Fruit fly (Drosophila melanogaster) whole organism, prepupa: Measurements from ENCODE around the gene bys.

ENCODE experiments used
- CG10631 ChIP-seq: fragments of 200-800 bp; sonication (Bioruptor generic); optimal IDR thresholded peaks from 2 replicates; lab custom pipeline; 2016; ENCODE audit warnings: missing biosample characterization, missing genetic modification characterization
- CG1621 ChIP-seq: fragments of 200-800 bp; sonication (Bioruptor generic); optimal IDR thresholded peaks from 3 replicates; lab custom pipeline; 2018; ENCODE audit warnings: missing biosample characterization, mild to moderate bottlenecking, missing genetic modification characterization
- CG16779 ChIP-seq: fragments of 200-800 bp; sonication (Bioruptor generic); optimal IDR thresholded peaks from 3 replicates; lab custom pipeline; 2017; ENCODE audit warnings: missing biosample characterization, mild to moderate bottlenecking, missing genetic modification characterization
- CG3032 ChIP-seq: fragments of 200-800 bp; optimal IDR thresholded peaks from 2 replicates; lab custom pipeline; 2019; ENCODE audit warnings: missing biosample characterization, mild to moderate bottlenecking, missing genetic modification characterization, moderate library complexity
- CG31627 ChIP-seq: fragments of 200-800 bp; sonication (Bioruptor generic); optimal IDR thresholded peaks from 3 replicates; lab custom pipeline; 2016; ENCODE audit warnings: missing biosample characterization, missing genetic modification characterization
- CG34406 ChIP-seq: fragments of 200-800 bp; sonication (Bioruptor generic); optimal IDR thresholded peaks from 3 replicates; lab custom pipeline; 2016; ENCODE audit warnings: missing biosample characterization, missing genetic modification characterization
- CG4318 ChIP-seq: fragments of 200-800 bp; sonication (Bioruptor generic); optimal IDR thresholded peaks from 3 replicates; lab custom pipeline; 2017; ENCODE audit warnings: missing biosample characterization, mild to moderate bottlenecking, missing genetic modification characterization
- CG6163 ChIP-seq: fragments of 200-800 bp; sonication (Bioruptor generic); IDR thresholded peaks from 3 replicates; pipeline ENCODE4 v1.3.6; 2022; ENCODE audit warnings: missing biosample characterization, missing genetic modification characterization
- CG6276 ChIP-seq: fragments of 200-800 bp; sonication (Bioruptor generic); optimal IDR thresholded peaks from 2 replicates; lab custom pipeline; 2017; ENCODE audit warnings: missing biosample characterization, mild to moderate bottlenecking, missing genetic modification characterization
- CG6792 ChIP-seq: fragments of 200-800 bp; sonication (Bioruptor generic); optimal IDR thresholded peaks from 3 replicates; lab custom pipeline; 2016; ENCODE audit warnings: missing biosample characterization, missing genetic modification characterization
- CG6808 ChIP-seq: fragments of 200-800 bp; sonication (Bioruptor generic); optimal IDR thresholded peaks from 3 replicates; lab custom pipeline; 2017; ENCODE audit warnings: missing biosample characterization, missing genetic modification characterization, mild to moderate bottlenecking, moderate library complexity, missing genetic modification reagents
- CG8119 ChIP-seq: fragments of 200-800 bp; sonication (Bioruptor generic); IDR thresholded peaks from 3 replicates; pipeline ENCODE4 v1.3.6; 2022; ENCODE audit warnings: missing biosample characterization, missing genetic modification characterization
- CG8632 ChIP-seq: fragments of 200-800 bp; sonication (Bioruptor generic); optimal IDR thresholded peaks from 3 replicates; lab custom pipeline; 2016; ENCODE audit warnings: missing biosample characterization, missing genetic modification characterization
- Eip75B ChIP-seq: fragments of 200-800 bp; sonication (Bioruptor generic); optimal IDR thresholded peaks from 3 replicates; lab custom pipeline; 2016; ENCODE audit warnings: missing biosample characterization, missing genetic modification characterization
- Eip78C ChIP-seq: fragments of 200-800 bp; sonication (Bioruptor generic); peaks from one replicate; lab custom pipeline; 2016; ENCODE audit warnings: missing biosample characterization, missing genetic modification characterization
- Ets21C ChIP-seq: fragments of 200-800 bp; sonication (Bioruptor generic); optimal IDR thresholded peaks from 3 replicates; lab custom pipeline; 2016; ENCODE audit warnings: missing biosample characterization, missing genetic modification characterization
- Ets96B ChIP-seq: fragments of 200-800 bp; optimal IDR thresholded peaks from 2 replicates; lab custom pipeline; 2019; ENCODE audit warnings: missing biosample characterization, mild to moderate bottlenecking, missing genetic modification characterization, moderate library complexity
- Gug ChIP-seq: fragments of 200-800 bp; sonication (Bioruptor generic); IDR thresholded peaks from 2 replicates; pipeline ENCODE4 v1.3.6; 2022; ENCODE audit warnings: missing biosample characterization, missing genetic modification characterization
- Hr39 ChIP-seq: fragments of 200-800 bp; sonication (Bioruptor generic); optimal IDR thresholded peaks from 2 replicates; lab custom pipeline; 2016; ENCODE audit warnings: missing biosample characterization, missing genetic modification characterization
- Hr4 ChIP-seq: fragments of 200-800 bp; sonication (Bioruptor generic); optimal IDR thresholded peaks from 3 replicates; lab custom pipeline; 2016; ENCODE audit warnings: missing biosample characterization, missing genetic modification characterization
- Met ChIP-seq: fragments of 200-800 bp; sonication (Bioruptor generic); optimal IDR thresholded peaks from 3 replicates; lab custom pipeline; 2016; ENCODE audit warnings: missing biosample characterization, missing genetic modification characterization
- OdsH ChIP-seq: fragments of 200-800 bp; sonication (Bioruptor generic); optimal IDR thresholded peaks from 3 replicates; lab custom pipeline; 2016; ENCODE audit warnings: missing biosample characterization, missing genetic modification characterization
- Smox ChIP-seq: fragments of 200-800 bp; sonication (Bioruptor generic); optimal IDR thresholded peaks from 3 replicates; lab custom pipeline; 2016; ENCODE audit warnings: missing biosample characterization, missing genetic modification characterization
- Sox102F ChIP-seq: fragments of 200-800 bp; sonication (Bioruptor generic); optimal IDR thresholded peaks from 2 replicates; lab custom pipeline; 2016; ENCODE audit warnings: missing biosample characterization, mild to moderate bottlenecking, missing genetic modification characterization
- Sox14 ChIP-seq: fragments of 200-800 bp; sonication (Bioruptor generic); optimal IDR thresholded peaks from 3 replicates; lab custom pipeline; 2016; ENCODE audit warnings: missing biosample characterization, missing genetic modification characterization
- Sox15 ChIP-seq: fragments of 200-800 bp; sonication (Bioruptor generic); optimal IDR thresholded peaks from 3 replicates; lab custom pipeline; 2016; ENCODE audit warnings: missing biosample characterization, missing genetic modification characterization
- achi ChIP-seq: fragments of 200-800 bp; sonication (Bioruptor generic); optimal IDR thresholded peaks from 3 replicates; lab custom pipeline; 2016; ENCODE audit warnings: missing biosample characterization, missing genetic modification characterization
- acj6 ChIP-seq: fragments of 200-800 bp; sonication (Bioruptor generic); optimal IDR thresholded peaks from 3 replicates; lab custom pipeline; 2016; ENCODE audit warnings: missing biosample characterization, missing genetic modification characterization
- dac ChIP-seq: fragments of 200-800 bp; sonication (Bioruptor generic); optimal IDR thresholded peaks from 2 replicates; lab custom pipeline; 2017; ENCODE audit warnings: missing biosample characterization, mild to moderate bottlenecking, missing genetic modification characterization
- dsx ChIP-seq: fragments of 200-800 bp; optimal IDR thresholded peaks from 3 replicates; lab custom pipeline; 2019; ENCODE audit warnings: missing biosample characterization, mild to moderate bottlenecking, missing genetic modification characterization, moderate library complexity; ENCODE audit not compliant: poor library complexity, severe bottlenecking
- fd59A ChIP-seq: fragments of 200-800 bp; sonication (Bioruptor generic); optimal IDR thresholded peaks from 2 replicates; lab custom pipeline; 2017; ENCODE audit warnings: missing biosample characterization, mild to moderate bottlenecking, missing genetic modification characterization, missing genetic modification reagents
- fd85E ChIP-seq: fragments of 200-800 bp; sonication (Bioruptor generic); optimal IDR thresholded peaks from 3 replicates; lab custom pipeline; 2016; ENCODE audit warnings: missing biosample characterization, missing genetic modification characterization
- fkh ChIP-seq: fragments of 200-800 bp; sonication (Bioruptor generic); optimal IDR thresholded peaks from 3 replicates; lab custom pipeline; 2017; ENCODE audit warnings: missing biosample characterization, mild to moderate bottlenecking, missing genetic modification characterization, moderate library complexity
- lz ChIP-seq: fragments of 200-800 bp; sonication (Bioruptor generic); optimal IDR thresholded peaks from 3 replicates; lab custom pipeline; 2016; ENCODE audit warnings: missing biosample characterization, missing genetic modification characterization
- salr ChIP-seq, 2 experiments: fragments of 200-800 bp; sonication (Bioruptor generic); optimal IDR thresholded peaks; 3 replicates each; lab custom pipeline; 2016 to 2018; ENCODE audit warnings: missing biosample characterization in 2 of 2, missing genetic modification characterization in 2 of 2, mild to moderate bottlenecking in 1 of 2
- svp ChIP-seq: fragments of 200-800 bp; sonication (Bioruptor generic); peaks from one replicate; lab custom pipeline; 2016; ENCODE audit warnings: missing biosample characterization, missing genetic modification characterization

The bys gene

DNA sequence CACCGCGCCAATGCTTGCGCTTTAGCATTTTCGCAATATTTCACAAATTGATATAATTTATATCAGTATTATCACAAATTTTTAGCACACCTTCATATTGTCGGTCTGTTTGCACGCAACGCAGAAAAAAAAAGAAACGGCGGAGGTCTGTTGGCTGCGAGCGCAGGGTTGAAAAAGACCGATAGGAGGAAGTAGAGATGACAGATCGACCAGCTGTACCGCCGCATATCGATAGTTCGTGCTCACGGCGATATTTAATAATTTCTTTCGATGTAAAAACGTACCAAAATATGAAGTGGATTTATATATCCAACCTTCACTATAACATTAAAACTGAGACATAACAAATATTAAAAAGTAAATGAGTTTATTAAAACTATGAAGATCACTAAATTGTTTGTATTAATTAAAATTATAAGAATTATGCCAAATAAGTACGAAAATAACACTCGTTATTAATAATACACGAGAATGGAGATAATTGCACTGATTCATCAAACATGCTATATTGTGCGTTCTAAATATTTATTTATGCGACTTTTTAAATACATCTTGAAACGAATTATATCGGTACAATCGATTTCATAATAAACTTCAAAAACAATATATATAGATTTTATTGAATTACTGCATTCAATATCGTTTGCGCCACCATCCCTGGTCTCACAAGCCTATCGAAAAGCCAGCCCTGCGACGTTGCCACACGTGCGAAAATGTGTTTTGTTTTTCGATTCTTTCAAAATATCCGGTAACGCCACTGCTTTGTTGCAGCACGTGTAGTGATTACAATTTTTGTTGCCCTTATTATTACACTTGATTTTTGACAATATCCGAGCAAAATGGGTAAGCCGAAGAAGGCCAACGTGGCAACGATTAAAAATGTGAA is at the start of gene bys, which contains the start of gene RpS6 (continued):
- peak; percentile 44 for TF ChIP-seq Met (GFP tag; lab: Kevin White, UChicago)
- peak; percentile 40 for TF ChIP-seq CG31627
- TF ChIP-seq dsx (GFP tag; lab: Kevin White, UChicago) = no peak
- peak; percentile 74 for TF ChIP-seq Sox102F
- no peak for TF ChIP-seq Hr4 (GFP tag; lab: Kevin White, UChicago)
- TF ChIP-seq CG6792 (GFP tag; lab: Kevin White, UChicago) = peak; percentile 16
- no peak for TF ChIP-seq fd59A (GFP tag; lab: Kevin White, UChicago)
- TF ChIP-seq Ets21C (GFP tag; lab: Kevin White, UChicago) = peak; percentile 2
- no peak for TF ChIP-seq dac
- no peak for TF ChIP-seq CG4318 (GFP tag; lab: Kevin White, UChicago)

DNA sequence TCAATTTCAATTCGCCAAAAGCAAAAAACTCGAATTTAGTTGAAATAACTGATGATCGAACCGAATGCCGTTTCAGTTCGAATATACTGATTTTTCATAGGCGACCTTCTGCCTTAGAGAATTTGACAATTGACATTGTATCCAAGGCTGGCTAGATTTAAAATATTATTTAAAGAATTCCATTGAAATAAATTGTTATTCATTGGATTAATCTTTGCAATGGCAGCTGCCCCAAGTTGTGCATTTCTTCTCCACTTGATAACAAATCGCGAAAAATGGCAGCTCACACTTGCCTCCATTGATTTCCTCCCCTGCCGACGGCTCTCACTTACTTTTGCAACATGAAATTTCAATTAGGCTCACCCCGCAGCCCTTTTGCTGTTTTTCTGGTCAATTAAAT is 47.5 kb upstream of the bys start, which contains the start of gene CG10920:
Gene CG10920 (minus strand): TSS at position 101 of the 400 bp plus-strand sequence.
- TF ChIP-seq achi (GFP tag; lab: Kevin White, UChicago) (no peak), acj6 (no peak), Ets21C (GFP tag; lab: Kevin White, UChicago) (no peak), salr (GFP tag; optimal IDR thresholded peaks at IDR 0.05; lab: Kevin White, UChicago) (no peak), Hr4 (GFP tag; lab: Kevin White, UChicago) (no peak), CG3032 (no peak), Sox15 (GFP tag; lab: Kevin White, UChicago) (no peak), fd59A (GFP tag; lab: Kevin White, UChicago) (no peak), CG1621 (tag; lab: Kevin White, UChicago) (no peak), svp (GFP tag; lab: Kevin White, UChicago) (no peak), Smox (GFP tag; lab: Kevin White, UChicago) (no peak), CG6792 (GFP tag; lab: Kevin White, UChicago) (no peak), CG8119 (GFP tag; lab: Robert Waterston, UW) (no peak), CG34406 (GFP tag; lab: Kevin White, UChicago) (no peak), Sox102F (no peak), CG6276 (no peak), Hr39 (no peak), Sox14 (GFP tag; lab: Kevin White, UChicago) (no peak), CG16779 (tag; lab: Kevin White, UChicago) (no peak)

DNA sequence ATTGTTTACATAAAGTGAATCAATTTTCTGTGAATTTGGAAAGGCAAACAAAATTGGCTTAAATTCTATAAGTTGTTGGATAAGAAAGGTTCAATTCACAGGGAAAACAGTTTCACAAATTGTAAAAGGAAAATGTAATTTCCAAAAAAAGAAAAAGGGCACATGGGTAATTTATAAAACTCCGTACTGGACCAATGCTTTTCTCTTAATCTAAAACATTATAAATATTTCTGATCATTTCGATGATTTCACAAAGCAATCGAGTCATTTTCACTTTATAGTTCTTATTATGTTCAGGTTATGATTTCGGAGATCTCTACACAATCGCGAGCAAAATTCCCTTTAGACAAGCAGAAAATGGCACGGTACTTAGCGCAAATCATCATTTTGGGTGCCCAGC is 43.8 kb upstream of the bys start, which contains the start of gene CG1409:
Gene CG1409 (plus strand): TSS at position 301 of the 400 bp plus-strand sequence.
- TF ChIP-seq CG16779 (tag; lab: Kevin White, UChicago) (no peak), OdsH (no peak), fd85E (GFP tag; lab: Kevin White, UChicago) (no peak), CG3032 (no peak), Eip75B (GFP tag; lab: Kevin White, UChicago) (no peak), fkh (GFP tag; lab: Kevin White, UChicago) (no peak)

DNA sequence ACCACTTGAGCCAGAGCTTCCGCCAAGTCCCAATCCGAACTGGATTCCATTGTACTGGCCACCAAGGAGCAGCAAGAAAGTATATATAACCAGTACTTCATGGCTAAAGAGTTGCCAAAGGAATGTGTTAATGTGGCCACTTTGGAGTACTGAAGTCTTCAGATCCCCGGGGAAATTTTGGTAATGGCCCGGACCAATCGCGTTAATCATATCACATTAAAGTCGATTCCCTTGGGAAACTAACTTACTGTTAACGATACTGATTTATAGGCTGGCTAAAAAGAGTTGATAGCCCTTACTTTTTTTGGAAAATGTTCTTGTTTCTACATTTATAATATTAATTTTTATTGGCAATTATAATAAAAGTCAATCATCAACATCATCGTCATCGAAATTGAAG is 34.8 kb upstream of the bys start, which contains the start of gene Ir7b:
Gene Ir7b (minus strand): TSS at position 101 of the 400 bp plus-strand sequence.
- TF ChIP-seq Ets96B (no peak), lz (GFP tag; lab: Kevin White, UChicago) (no peak), fd59A (GFP tag; lab: Kevin White, UChicago) (no peak), CG6808 (GFP tag; lab: Kevin White, UChicago) (no peak), CG8632 (GFP tag; lab: Kevin White, UChicago) (no peak), svp (GFP tag; lab: Kevin White, UChicago) (no peak), CG1621 (tag; lab: Kevin White, UChicago) (no peak), fd85E (GFP tag; lab: Kevin White, UChicago) (no peak), Eip78C (GFP tag; lab: Kevin White, UChicago) (no peak), Sox102F (no peak), dac (no peak), Gug (GFP tag; lab: Robert Waterston, UW) (no peak), CG6163 (GFP tag; lab: Robert Waterston, UW) (no peak), CG10631 (GFP tag; lab: Kevin White, UChicago) (no peak), Smox (GFP tag; lab: Kevin White, UChicago) (no peak)
- TF ChIP-seq, all 60 proteins: peak for 0
